Fruit fly (Drosophila melanogaster) whole organism, prepupa: ENCODE measurements around the gene Ir94d.

Source experiments
- Blimp-1 ChIP-seq: fragments of 200-800 bp; sonication (Bioruptor generic); optimal IDR thresholded peaks from 3 replicates; lab custom pipeline; 2017; ENCODE audit warnings: missing biosample characterization, missing genetic modification characterization, mild to moderate bottlenecking, moderate library complexity, missing genetic modification reagents
- CG10631 ChIP-seq: fragments of 200-800 bp; sonication (Bioruptor generic); optimal IDR thresholded peaks from 2 replicates; lab custom pipeline; 2016; ENCODE audit warnings: missing biosample characterization, missing genetic modification characterization
- CG11294 ChIP-seq: fragments of 200-800 bp; sonication (Bioruptor generic); IDR thresholded peaks from 2 replicates; pipeline ENCODE4 v1.3.6; 2022; ENCODE audit warnings: missing biosample characterization, missing genetic modification characterization
- CG11762 ChIP-seq: fragments of 200-800 bp; sonication (Bioruptor generic); optimal IDR thresholded peaks from 3 replicates; lab custom pipeline; 2016; ENCODE audit warnings: missing biosample characterization, missing genetic modification characterization; ENCODE audit not compliant: insufficient read depth
- CG11902 ChIP-seq: fragments of 200-800 bp; sonication (Bioruptor generic); optimal IDR thresholded peaks from 3 replicates; lab custom pipeline; 2016; ENCODE audit warnings: missing biosample characterization, missing genetic modification characterization
- CG1621 ChIP-seq: fragments of 200-800 bp; sonication (Bioruptor generic); optimal IDR thresholded peaks from 3 replicates; lab custom pipeline; 2018; ENCODE audit warnings: missing biosample characterization, mild to moderate bottlenecking, missing genetic modification characterization
- CG16779 ChIP-seq: fragments of 200-800 bp; sonication (Bioruptor generic); optimal IDR thresholded peaks from 3 replicates; lab custom pipeline; 2017; ENCODE audit warnings: missing biosample characterization, mild to moderate bottlenecking, missing genetic modification characterization
- CG31627 ChIP-seq: fragments of 200-800 bp; sonication (Bioruptor generic); optimal IDR thresholded peaks from 3 replicates; lab custom pipeline; 2016; ENCODE audit warnings: missing biosample characterization, missing genetic modification characterization
- CG32006 ChIP-seq: fragments of 200-800 bp; sonication (Bioruptor generic); optimal IDR thresholded peaks from 3 replicates; lab custom pipeline; 2017; ENCODE audit warnings: missing biosample characterization, mild to moderate bottlenecking, missing genetic modification characterization
- CG34406 ChIP-seq: fragments of 200-800 bp; sonication (Bioruptor generic); optimal IDR thresholded peaks from 3 replicates; lab custom pipeline; 2016; ENCODE audit warnings: missing biosample characterization, missing genetic modification characterization
- CG3919 ChIP-seq: fragments of 200-800 bp; sonication (Bioruptor generic); optimal IDR thresholded peaks from 3 replicates; lab custom pipeline; 2016; ENCODE audit warnings: missing biosample characterization, missing genetic modification characterization
- CG6163 ChIP-seq: fragments of 200-800 bp; sonication (Bioruptor generic); IDR thresholded peaks from 3 replicates; pipeline ENCODE4 v1.3.6; 2022; ENCODE audit warnings: missing biosample characterization, missing genetic modification characterization
- CG6276 ChIP-seq: fragments of 200-800 bp; sonication (Bioruptor generic); optimal IDR thresholded peaks from 2 replicates; lab custom pipeline; 2017; ENCODE audit warnings: missing biosample characterization, mild to moderate bottlenecking, missing genetic modification characterization
- CG6792 ChIP-seq: fragments of 200-800 bp; sonication (Bioruptor generic); optimal IDR thresholded peaks from 3 replicates; lab custom pipeline; 2016; ENCODE audit warnings: missing biosample characterization, missing genetic modification characterization
- CG6808 ChIP-seq: fragments of 200-800 bp; sonication (Bioruptor generic); optimal IDR thresholded peaks from 3 replicates; lab custom pipeline; 2017; ENCODE audit warnings: missing biosample characterization, missing genetic modification characterization, mild to moderate bottlenecking, moderate library complexity, missing genetic modification reagents
- CG6854 ChIP-seq: fragments of 200-800 bp; sonication (Bioruptor generic); optimal IDR thresholded peaks from 2 replicates; lab custom pipeline; 2017; ENCODE audit warnings: missing biosample characterization, mild to moderate bottlenecking, missing genetic modification characterization
- CG8119 ChIP-seq: fragments of 200-800 bp; sonication (Bioruptor generic); IDR thresholded peaks from 3 replicates; pipeline ENCODE4 v1.3.6; 2022; ENCODE audit warnings: missing biosample characterization, missing genetic modification characterization
- CG8319 ChIP-seq: fragments of 200-800 bp; sonication (Bioruptor generic); optimal IDR thresholded peaks from 3 replicates; lab custom pipeline; 2016; ENCODE audit warnings: missing biosample characterization, missing genetic modification characterization
- CG8632 ChIP-seq: fragments of 200-800 bp; sonication (Bioruptor generic); optimal IDR thresholded peaks from 3 replicates; lab custom pipeline; 2016; ENCODE audit warnings: missing biosample characterization, missing genetic modification characterization
- CG9139 ChIP-seq: fragments of 200-800 bp; sonication (Bioruptor generic); optimal IDR thresholded peaks from 3 replicates; lab custom pipeline; 2017; ENCODE audit warnings: missing biosample characterization, mild to moderate bottlenecking, missing genetic modification characterization
- Eip78C ChIP-seq: fragments of 200-800 bp; sonication (Bioruptor generic); peaks from one replicate; lab custom pipeline; 2016; ENCODE audit warnings: missing biosample characterization, missing genetic modification characterization
- Ets21C ChIP-seq: fragments of 200-800 bp; sonication (Bioruptor generic); optimal IDR thresholded peaks from 3 replicates; lab custom pipeline; 2016; ENCODE audit warnings: missing biosample characterization, missing genetic modification characterization
- Ets96B ChIP-seq: fragments of 200-800 bp; optimal IDR thresholded peaks from 2 replicates; lab custom pipeline; 2019; ENCODE audit warnings: missing biosample characterization, mild to moderate bottlenecking, missing genetic modification characterization, moderate library complexity
- Gug ChIP-seq: fragments of 200-800 bp; sonication (Bioruptor generic); IDR thresholded peaks from 2 replicates; pipeline ENCODE4 v1.3.6; 2022; ENCODE audit warnings: missing biosample characterization, missing genetic modification characterization
- Hr38 ChIP-seq: sonication (Bioruptor generic); optimal IDR thresholded peaks from 2 replicates; lab custom pipeline; 2016; ENCODE audit warnings: missing biosample characterization, missing genetic modification characterization
- Hr39 ChIP-seq: fragments of 200-800 bp; sonication (Bioruptor generic); optimal IDR thresholded peaks from 2 replicates; lab custom pipeline; 2016; ENCODE audit warnings: missing biosample characterization, missing genetic modification characterization
- Hr4 ChIP-seq: fragments of 200-800 bp; sonication (Bioruptor generic); optimal IDR thresholded peaks from 3 replicates; lab custom pipeline; 2016; ENCODE audit warnings: missing biosample characterization, missing genetic modification characterization
- Lpt ChIP-seq: fragments of 200-800 bp; sonication (Bioruptor generic); optimal IDR thresholded peaks from 3 replicates; lab custom pipeline; 2016; ENCODE audit warnings: missing biosample characterization, missing genetic modification characterization
- Met ChIP-seq: fragments of 200-800 bp; sonication (Bioruptor generic); optimal IDR thresholded peaks from 3 replicates; lab custom pipeline; 2016; ENCODE audit warnings: missing biosample characterization, missing genetic modification characterization
- OdsH ChIP-seq: fragments of 200-800 bp; sonication (Bioruptor generic); optimal IDR thresholded peaks from 3 replicates; lab custom pipeline; 2016; ENCODE audit warnings: missing biosample characterization, missing genetic modification characterization
- Smox ChIP-seq: fragments of 200-800 bp; sonication (Bioruptor generic); optimal IDR thresholded peaks from 3 replicates; lab custom pipeline; 2016; ENCODE audit warnings: missing biosample characterization, missing genetic modification characterization
- Sox102F ChIP-seq: fragments of 200-800 bp; sonication (Bioruptor generic); optimal IDR thresholded peaks from 2 replicates; lab custom pipeline; 2016; ENCODE audit warnings: missing biosample characterization, mild to moderate bottlenecking, missing genetic modification characterization
- Sox14 ChIP-seq: fragments of 200-800 bp; sonication (Bioruptor generic); optimal IDR thresholded peaks from 3 replicates; lab custom pipeline; 2016; ENCODE audit warnings: missing biosample characterization, missing genetic modification characterization
- Sox15 ChIP-seq: fragments of 200-800 bp; sonication (Bioruptor generic); optimal IDR thresholded peaks from 3 replicates; lab custom pipeline; 2016; ENCODE audit warnings: missing biosample characterization, missing genetic modification characterization
- achi ChIP-seq: fragments of 200-800 bp; sonication (Bioruptor generic); optimal IDR thresholded peaks from 3 replicates; lab custom pipeline; 2016; ENCODE audit warnings: missing biosample characterization, missing genetic modification characterization
- cyc ChIP-seq: fragments of 200-800 bp; sonication (Bioruptor generic); optimal IDR thresholded peaks from 3 replicates; lab custom pipeline; 2016; ENCODE audit warnings: missing biosample characterization, missing genetic modification characterization
- dac ChIP-seq: fragments of 200-800 bp; sonication (Bioruptor generic); optimal IDR thresholded peaks from 2 replicates; lab custom pipeline; 2017; ENCODE audit warnings: missing biosample characterization, mild to moderate bottlenecking, missing genetic modification characterization
- dsx ChIP-seq: fragments of 200-800 bp; optimal IDR thresholded peaks from 3 replicates; lab custom pipeline; 2019; ENCODE audit warnings: missing biosample characterization, mild to moderate bottlenecking, missing genetic modification characterization, moderate library complexity; ENCODE audit not compliant: poor library complexity, severe bottlenecking
- eg ChIP-seq: fragments of 200-800 bp; sonication (Bioruptor generic); IDR thresholded peaks from 3 replicates; pipeline ENCODE4 v1.3.6; 2022; ENCODE audit warnings: missing biosample characterization, missing genetic modification characterization
- fd59A ChIP-seq: fragments of 200-800 bp; sonication (Bioruptor generic); optimal IDR thresholded peaks from 2 replicates; lab custom pipeline; 2017; ENCODE audit warnings: missing biosample characterization, mild to moderate bottlenecking, missing genetic modification characterization, missing genetic modification reagents
- fd85E ChIP-seq: fragments of 200-800 bp; sonication (Bioruptor generic); optimal IDR thresholded peaks from 3 replicates; lab custom pipeline; 2016; ENCODE audit warnings: missing biosample characterization, missing genetic modification characterization
- net ChIP-seq: fragments of 200-800 bp; sonication (Bioruptor generic); optimal IDR thresholded peaks from 3 replicates; lab custom pipeline; 2016; ENCODE audit warnings: missing biosample characterization, missing genetic modification characterization
- pdm3 ChIP-seq: fragments of 200-800 bp; sonication (Bioruptor generic); optimal IDR thresholded peaks from 3 replicates; lab custom pipeline; 2016; ENCODE audit warnings: missing biosample characterization, missing genetic modification characterization
- salr ChIP-seq, 2 experiments: fragments of 200-800 bp; sonication (Bioruptor generic); optimal IDR thresholded peaks; 3 replicates each; lab custom pipeline; 2016 to 2018; ENCODE audit warnings: missing biosample characterization in 2 of 2, missing genetic modification characterization in 2 of 2, mild to moderate bottlenecking in 1 of 2
- spab ChIP-seq: fragments of 200-800 bp; sonication (Bioruptor generic); optimal IDR thresholded peaks from 2 replicates; lab custom pipeline; 2017; ENCODE audit warnings: missing biosample characterization, mild to moderate bottlenecking, missing genetic modification characterization, missing genetic modification reagents
- ss ChIP-seq, 2 experiments: fragments of 200-800 bp; sonication (Bioruptor generic); optimal IDR thresholded peaks; 2 replicates in 1 of 2; 3 replicates in 1 of 2; lab custom pipeline; 2017 to 2018; ENCODE audit warnings: mild to moderate bottlenecking in 2 of 2, missing biosample characterization in 2 of 2, missing genetic modification characterization in 2 of 2, moderate library complexity in 1 of 2

Gene Ir94d

dm6 chr3R:23403628-23404027 is 1.0 kb downstream of the Ir94d start, which contains the start of gene CG17380:
Gene CG17380, minus strand, starts transcription at chr3R:23403728.
- TF ChIP-seq CG11762 (GFP tag; lab: Kevin White, UChicago) (no peak), CG16779 (no peak), net (GFP tag; lab: Kevin White, UChicago) (no peak), CG8319 (GFP tag; lab: Kevin White, UChicago) (no peak), Ets96B (tag; lab: Kevin White, UChicago) (no peak), dac (GFP tag; lab: Kevin White, UChicago) (no peak), CG1621 (no peak), CG11294 (GFP tag; lab: Robert Waterston, UW) (no peak), CG10631 (GFP tag; lab: Kevin White, UChicago) (no peak), Met (GFP tag; lab: Kevin White, UChicago) (no peak), CG8119 (GFP tag; lab: Robert Waterston, UW) (no peak), Hr38 (GFP tag; lab: Kevin White, UChicago) (no peak), Blimp-1 (no peak), Gug (GFP tag; lab: Robert Waterston, UW) (no peak), Sox14 (GFP tag; lab: Kevin White, UChicago) (no peak)

- TF ChIP-seq CG6792 (no peak), Hr39 (GFP tag; lab: Kevin White, UChicago) (no peak)
- TF ChIP-seq, all 60 proteins: peak for 0
These were observed 2.6 kb downstream of the Ir94d start, which contains the start of gene Ir94e for dm6 chr3R:23405209-23405608. Gene Ir94e, plus strand, starts transcription at chr3R:23405509.

DNA sequence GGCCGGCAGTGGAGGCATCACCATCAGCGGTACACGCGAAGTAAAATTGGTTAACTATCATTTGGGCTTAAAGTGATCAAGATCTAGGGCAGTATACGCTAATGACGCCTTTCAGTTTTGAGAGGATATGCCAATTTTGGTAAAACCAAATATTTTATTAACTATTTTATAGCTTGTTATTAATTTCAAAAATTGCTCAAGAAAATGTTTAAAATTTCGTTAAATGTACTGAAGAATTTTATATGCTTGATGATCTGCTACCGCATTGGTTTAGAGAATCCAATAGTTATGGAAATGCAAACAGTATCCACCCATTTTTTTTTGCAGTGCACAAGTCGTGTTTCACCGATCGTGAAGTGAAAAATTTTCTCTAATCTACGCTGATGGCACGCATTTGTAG is 5.3 kb downstream of the Ir94d start:
- TF ChIP-seq fd59A (GFP tag; lab: Kevin White, UChicago), result no peak
- TF ChIP-seq CG11902 (GFP tag; lab: Kevin White, UChicago), result no peak
- no peak for TF ChIP-seq ss (GFP tag; optimal IDR thresholded peaks at IDR 0.05; lab: Kevin White, UChicago)
- no peak for TF ChIP-seq CG31627 (GFP tag; lab: Kevin White, UChicago)
- no peak for TF ChIP-seq Sox102F (GFP tag; lab: Kevin White, UChicago)
- peak; percentile 76 for TF ChIP-seq Hr4
- no peak for TF ChIP-seq CG8632 (GFP tag; lab: Kevin White, UChicago)
- TF ChIP-seq Ets21C (GFP tag; lab: Kevin White, UChicago), result no peak
- TF ChIP-seq CG6276 (GFP tag; lab: Kevin White, UChicago), result no peak
- no peak for TF ChIP-seq fd85E (GFP tag; lab: Kevin White, UChicago)
- no peak for TF ChIP-seq Gug (GFP tag; lab: Robert Waterston, UW)
- TF ChIP-seq Smox (GFP tag; lab: Kevin White, UChicago), result no peak
- peak; percentile 79 for TF ChIP-seq CG32006 (GFP tag; lab: Kevin White, UChicago)
- TF ChIP-seq Lpt (GFP tag; lab: Kevin White, UChicago), result peak; percentile 7
- no peak for TF ChIP-seq CG3919 (GFP tag; lab: Kevin White, UChicago)
- peak; percentile 67 for TF ChIP-seq Eip78C (GFP tag; lab: Kevin White, UChicago)
- no peak for TF ChIP-seq Sox15 (GFP tag; lab: Kevin White, UChicago)
- TF ChIP-seq achi, result peak; percentile 14
- TF ChIP-seq Met (GFP tag; lab: Kevin White, UChicago), result no peak
- no peak for TF ChIP-seq cyc (GFP tag; lab: Kevin White, UChicago)
- TF ChIP-seq CG11762 (GFP tag; lab: Kevin White, UChicago), result no peak
- no peak for TF ChIP-seq CG9139 (GFP tag; lab: Kevin White, UChicago)
- no peak for TF ChIP-seq Blimp-1
- TF ChIP-seq OdsH (GFP tag; lab: Kevin White, UChicago), result peak; percentile 33
- no peak for TF ChIP-seq dsx
- TF ChIP-seq Hr39 (GFP tag; lab: Kevin White, UChicago), result no peak
- TF ChIP-seq salr (GFP tag; optimal IDR thresholded peaks at IDR 0.05; lab: Kevin White, UChicago), result peak in 1 of 2 experiments; percentile 64
- peak; percentile 12 for TF ChIP-seq Sox14 (GFP tag; lab: Kevin White, UChicago)
- no peak for TF ChIP-seq CG16779
- no peak for TF ChIP-seq CG6808 (GFP tag; lab: Kevin White, UChicago)
- peak; percentile 5 for TF ChIP-seq pdm3 (GFP tag; lab: Kevin White, UChicago)
- TF ChIP-seq CG8119 (GFP tag; lab: Robert Waterston, UW), result peak; percentile 54; the same call in 1 of the 3 replicates
- no peak for TF ChIP-seq CG6854
- TF ChIP-seq CG8319 (GFP tag; lab: Kevin White, UChicago), result no peak
- TF ChIP-seq eg (GFP tag; lab: Robert Waterston, UW), result no peak
- no peak for TF ChIP-seq spab (GFP tag; lab: Kevin White, UChicago)
- TF ChIP-seq CG11294 (GFP tag; lab: Robert Waterston, UW), result no peak
- TF ChIP-seq dac (GFP tag; lab: Kevin White, UChicago), result no peak
- no peak for TF ChIP-seq CG34406
- no peak for TF ChIP-seq CG6163 (GFP tag; lab: Robert Waterston, UW)
- TF ChIP-seq CG10631 (GFP tag; lab: Kevin White, UChicago), result peak; percentile 6
- no peak for TF ChIP-seq CG6792
- TF ChIP-seq CG1621, result no peak
